Worm (Caenorhabditis elegans) whole organism, young adult: Measurements from ENCODE around the gene nhr-168.

Experiments used
- ceh-100 ChIP-seq: fragments of 200-800 bp; sonication (Bioruptor generic); IDR thresholded peaks from 2 replicates; pipeline ENCODE4 v1.3.6; 2022; ENCODE audit warnings: missing genetic modification reagents, missing genetic modification characterization, missing compliant biosample characterization
- lag-1 ChIP-seq: fragments of 200-800 bp; sonication (Bioruptor generic); IDR thresholded peaks from 2 replicates; pipeline ENCODE4 v1.3.6; 2022; ENCODE audit warnings: missing genetic modification reagents, missing genetic modification characterization, missing compliant biosample characterization
- nhr-27 ChIP-seq: fragments of 200-800 bp; sonication (Bioruptor generic); optimal IDR thresholded peaks from 2 replicates; lab custom pipeline; 2018; ENCODE audit warnings: mild to moderate bottlenecking, missing genetic modification characterization, moderate library complexity, missing compliant biosample characterization
- pha-4 ChIP-seq: fragments of 150-350 bp; sonication (generic microtip); optimal IDR thresholded peaks from 2 replicates; lab custom pipeline; 2014; ENCODE audit warnings: missing biosample characterization, missing genetic modification reagents, missing genetic modification characterization
- snpc-1.3 ChIP-seq: sonication (generic microtip); optimal IDR thresholded peaks from 2 replicates; lab custom pipeline; 2017; ENCODE audit warnings: missing genetic modification characterization, mild to moderate bottlenecking, missing compliant biosample characterization, antibody characterized with exemption, moderate library complexity, missing genotype, missing genetic modification reagents; ENCODE audit not compliant: insufficient read depth
- somi-1 ChIP-seq: fragments of 200-800 bp; sonication (Bioruptor generic); optimal IDR thresholded peaks from 2 replicates; lab custom pipeline; 2018; ENCODE audit warnings: mild to moderate bottlenecking, missing genetic modification characterization, missing compliant biosample characterization
- unc-130 ChIP-seq: sonication (generic microtip); optimal IDR thresholded peaks from 2 replicates; lab custom pipeline; 2016; ENCODE audit warnings: missing genetic modification reagents, missing genetic modification characterization, missing compliant biosample characterization
- unc-62 ChIP-seq: fragments of 150-350 bp; optimal IDR thresholded peaks from 2 replicates; lab custom pipeline; 2014; ENCODE audit warnings: missing biosample characterization, missing genetic modification reagents, missing genetic modification characterization
- zfh-2 ChIP-seq: fragments of 200-800 bp; sonication (Bioruptor generic); conservative IDR thresholded peaks from 2 replicates; pipeline ENCODE4 v1.3.6; 2022; ENCODE audit warnings: missing genetic modification reagents, missing genetic modification characterization, missing compliant biosample characterization

DNA sequence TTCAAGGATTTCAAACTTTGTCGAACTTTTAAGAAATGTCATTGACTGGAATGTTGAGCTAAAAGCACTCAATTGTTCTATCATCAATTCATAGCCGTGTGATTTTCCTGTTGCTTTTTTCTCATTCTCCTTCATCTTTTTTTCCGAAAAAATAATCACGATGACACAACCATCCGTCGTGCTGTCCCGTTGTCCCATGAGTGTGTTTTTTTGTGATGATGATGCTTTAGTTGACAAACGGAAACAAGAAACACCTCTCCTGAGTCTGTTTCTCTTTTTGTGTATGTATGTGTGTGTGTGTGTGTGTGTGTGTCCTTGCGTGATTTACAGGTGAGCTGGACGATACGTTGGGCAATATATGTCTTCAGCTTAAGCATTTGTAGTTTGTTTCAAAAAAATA, 33.2 kb downstream of the nhr-168 start:
- TF ChIP-seq somi-1 (GFP tag; lab: Kevin White, UChicago) (no peak), unc-130 (GFP tag; lab: Kevin White, UChicago) (no peak), pha-4 (no peak), lag-1 (GFP tag; lab: Robert Waterston, UW) (no peak), zfh-2 (GFP tag; lab: Robert Waterston, UW) (no peak), nhr-27 (tag; lab: Kevin White, UChicago) (no peak), snpc-1.3 (tag; lab: Kevin White, UChicago) (no peak), unc-62 (GFP tag; lab: Kevin White, UChicago) (no peak), ceh-100 (no peak)
